Worm (Caenorhabditis elegans) whole organism, L4/young adult: ENCODE data around the gene gtl-2.
"Not testable (repeated sequence)": the region's sequence is repeated elsewhere in the genome, so short reads cannot be mapped to it uniquely, and the experiment has no call there.

Experiments used
- W03F9.2 ChIP-seq: fragments of 150-350 bp; optimal IDR thresholded peaks from 2 replicates; lab custom pipeline; 2014; ENCODE audit warnings: missing biosample characterization, missing genetic modification characterization
- dao-5 ChIP-seq: sonication (generic microtip); optimal IDR thresholded peaks from 2 replicates; lab custom pipeline; 2016; ENCODE audit warnings: missing genotype, missing genetic modification characterization, moderate library complexity, missing compliant biosample characterization
- him-1 ChIP-seq: sonication (generic microtip); optimal IDR thresholded peaks from 2 replicates; lab custom pipeline; 2016; ENCODE audit warnings: missing genotype, missing genetic modification reagents, missing genetic modification characterization, missing compliant biosample characterization

gtl-2 gene

DNA sequence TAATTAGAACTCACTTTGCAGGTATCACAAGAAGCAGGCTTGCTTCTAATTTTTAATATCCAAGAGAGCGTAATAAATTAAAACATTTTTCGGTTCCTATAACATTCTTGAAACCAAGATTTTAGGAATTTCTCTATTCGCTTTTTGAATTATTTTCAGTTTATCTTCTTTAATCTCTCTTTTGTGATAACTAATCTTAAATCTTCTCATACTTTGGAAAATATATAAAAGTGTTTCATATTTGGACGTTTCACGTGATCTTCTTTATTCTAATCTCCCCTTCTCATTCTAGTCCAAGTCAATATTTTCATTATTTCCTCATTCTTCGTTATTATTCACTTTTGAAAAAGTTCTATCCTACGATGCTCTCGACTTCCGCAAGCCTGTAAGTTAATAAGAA, 11.7 kb upstream of the gtl-2 start, which contains the start of gene F54D1.1:
TSS of gene F54D1.1 (plus strand) at position 301 of the 400 bp plus-strand sequence.
- TF ChIP-seq him-1 (tag; lab: Kevin White, UChicago) (no peak), W03F9.2 (tag; lab: Kevin White, UChicago) (no peak), dao-5 (no peak)

DNA sequence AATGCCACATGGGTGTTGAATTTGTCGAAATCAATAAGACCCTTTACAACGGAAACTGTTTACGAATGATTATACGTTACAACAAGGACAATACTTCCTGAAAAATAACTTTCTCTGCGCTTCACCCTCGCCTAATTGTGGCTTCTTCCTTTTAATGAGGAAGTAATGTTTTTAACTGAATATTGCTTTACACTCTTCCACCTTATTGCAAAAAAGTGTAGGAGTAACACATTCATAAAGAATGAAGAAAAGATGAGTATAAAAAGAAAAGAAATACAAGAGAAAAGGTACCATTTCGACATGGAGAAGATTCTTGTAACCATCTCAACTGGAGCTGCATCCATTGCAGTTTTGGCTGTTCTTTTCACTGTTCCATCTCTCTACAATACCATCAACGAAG, 10.2 kb upstream of the gtl-2 start, which contains the start of gene col-126:
TSS of gene col-126 (plus strand) at position 301 of the 400 bp plus-strand sequence.
- TF ChIP-seq him-1 (tag; lab: Kevin White, UChicago); W03F9.2 (tag; lab: Kevin White, UChicago); dao-5: not testable (repeated sequence)

DNA sequence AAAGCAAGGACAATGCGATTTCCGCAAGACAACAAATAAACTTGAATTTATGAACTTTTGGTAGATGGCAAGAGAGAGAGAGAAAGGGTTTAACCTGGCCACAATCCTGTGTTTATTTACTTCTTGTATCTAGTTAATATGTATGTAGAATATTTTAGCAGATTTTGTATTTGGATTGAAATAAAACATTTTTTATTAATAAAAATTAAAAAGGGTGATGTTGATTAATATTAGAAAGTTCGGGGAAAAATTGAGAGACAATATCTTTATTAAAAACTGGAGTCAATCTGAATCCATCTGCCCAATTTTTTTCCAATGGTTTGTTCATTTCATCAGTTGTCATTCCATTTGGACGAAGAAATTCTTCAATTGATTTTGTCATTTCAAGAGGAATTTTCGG, 7.2 kb upstream of the gtl-2 start, which contains the start of gene col-127:
TSS of gene col-127 (minus strand) at position 101 of the 400 bp plus-strand sequence.
- TF ChIP-seq W03F9.2 (tag; lab: Kevin White, UChicago), result no peak
- no peak for TF ChIP-seq dao-5
- no peak for TF ChIP-seq him-1 (tag; lab: Kevin White, UChicago)

DNA sequence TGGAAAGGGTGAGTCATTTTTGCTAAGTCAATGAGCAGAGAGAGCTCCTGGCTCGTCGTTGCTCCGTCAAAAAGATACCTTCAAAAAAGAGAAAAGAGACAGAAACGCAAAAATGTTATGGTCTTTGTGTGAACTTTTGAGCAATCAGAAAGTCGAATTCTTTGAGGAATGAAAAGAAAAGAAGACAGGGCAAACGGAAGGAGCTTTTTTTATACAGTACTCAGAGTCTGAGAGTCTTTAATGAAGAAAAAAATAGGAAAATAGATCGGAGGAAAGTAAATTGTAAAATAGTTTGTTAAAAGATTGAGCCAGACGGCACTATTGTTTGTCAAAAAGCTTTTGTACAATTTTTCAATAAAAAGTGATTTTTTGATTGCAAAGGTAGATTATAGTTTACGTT, 3.8 kb upstream of the gtl-2 start:
- TF ChIP-seq him-1 (tag; lab: Kevin White, UChicago) (no peak), W03F9.2 (tag; lab: Kevin White, UChicago) (no peak), dao-5 (no peak)

DNA sequence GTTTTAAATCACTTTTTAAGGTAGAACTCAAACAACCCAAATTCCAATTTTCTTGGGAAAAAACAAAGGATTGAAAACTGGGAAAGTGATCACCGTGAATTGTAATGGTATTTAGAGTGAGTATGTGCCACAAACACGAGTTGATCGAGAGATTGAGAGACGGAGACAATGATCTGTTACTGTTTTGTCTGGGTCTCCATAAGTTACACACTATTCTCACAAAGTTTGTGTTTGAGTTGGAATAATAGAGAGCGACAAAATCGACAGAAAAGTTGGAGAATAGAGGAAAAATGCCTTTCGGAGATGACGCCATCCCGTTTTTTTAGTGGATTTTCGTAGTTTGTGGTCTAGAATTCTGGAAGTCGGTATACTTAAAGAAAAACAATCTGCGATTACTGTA, 2.0 kb upstream of the gtl-2 start, which contains the start of gene nhr-7:
TSS of gene nhr-7 (minus strand) at position 101 of the 400 bp plus-strand sequence.
- TF ChIP-seq him-1 (tag; lab: Kevin White, UChicago), result no peak
- TF ChIP-seq dao-5, result no peak
- TF ChIP-seq W03F9.2 (tag; lab: Kevin White, UChicago), result no peak

DNA sequence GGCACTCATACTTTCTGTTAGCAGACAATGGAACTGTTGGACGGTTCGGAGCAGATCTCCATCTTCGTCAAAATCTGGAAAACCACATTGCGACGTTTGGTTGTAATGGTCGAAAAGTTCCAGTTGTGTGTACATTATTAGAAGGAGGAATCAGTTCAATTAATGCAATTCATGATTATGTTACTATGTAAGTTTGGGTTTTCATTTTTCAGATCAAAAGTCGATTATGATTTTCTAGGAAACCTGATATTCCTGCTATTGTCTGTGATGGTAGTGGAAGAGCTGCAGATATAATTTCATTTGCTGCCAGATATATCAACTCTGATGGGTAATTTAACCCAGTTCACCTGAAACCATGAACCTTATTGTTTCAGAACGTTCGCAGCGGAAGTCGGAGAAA, 2.8 kb downstream of the gtl-2 start:
- TF ChIP-seq him-1 (tag; lab: Kevin White, UChicago), result no peak
- no peak for TF ChIP-seq dao-5
- TF ChIP-seq W03F9.2 (tag; lab: Kevin White, UChicago), result no peak

DNA sequence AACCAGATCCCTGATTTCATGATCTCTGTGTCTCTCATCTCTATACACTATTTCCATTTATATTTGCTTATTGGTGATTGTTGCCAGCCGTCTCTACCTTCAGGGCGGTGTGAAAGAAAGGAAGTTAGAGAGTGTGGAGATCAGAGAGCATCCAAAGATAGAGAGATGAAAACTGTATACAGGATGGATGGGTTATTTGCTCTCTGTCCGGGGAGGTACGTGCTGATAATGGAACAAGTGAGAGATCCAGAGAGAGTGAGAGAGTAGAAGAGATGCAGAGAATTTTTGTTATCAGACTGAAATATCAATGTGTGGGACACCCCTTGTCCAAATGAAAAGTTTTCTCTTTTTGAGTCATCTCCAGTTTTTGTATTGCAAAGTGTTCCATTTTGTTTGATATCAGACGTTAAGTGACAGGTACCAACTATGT, 10.9 kb downstream of the gtl-2 start:
- TF ChIP-seq W03F9.2 (tag; lab: Kevin White, UChicago) (no peak), him-1 (tag; lab: Kevin White, UChicago) (no peak), dao-5 (no peak)

DNA sequence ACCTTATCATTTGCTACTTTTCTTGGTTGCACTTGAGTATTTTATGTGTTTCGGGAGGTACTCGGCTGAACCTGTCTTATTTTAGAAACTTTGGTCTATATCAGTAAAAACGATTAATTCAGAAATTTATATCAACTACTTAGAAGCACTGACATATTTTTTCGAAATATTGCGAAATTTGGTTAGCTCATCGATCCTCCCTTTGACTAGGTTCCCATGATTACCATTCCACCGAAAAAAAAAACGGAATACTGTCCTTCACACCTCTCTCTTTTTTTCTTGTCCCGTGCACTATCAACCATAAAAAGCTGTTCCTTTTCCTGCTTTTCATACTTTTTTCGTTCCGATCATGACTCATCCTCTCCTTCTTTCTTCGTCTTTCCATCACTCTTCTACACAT, 12.0 kb downstream of the gtl-2 start:
- no peak for TF ChIP-seq dao-5
- TF ChIP-seq him-1 (tag; lab: Kevin White, UChicago), result no peak
- no peak for TF ChIP-seq W03F9.2 (tag; lab: Kevin White, UChicago)

DNA sequence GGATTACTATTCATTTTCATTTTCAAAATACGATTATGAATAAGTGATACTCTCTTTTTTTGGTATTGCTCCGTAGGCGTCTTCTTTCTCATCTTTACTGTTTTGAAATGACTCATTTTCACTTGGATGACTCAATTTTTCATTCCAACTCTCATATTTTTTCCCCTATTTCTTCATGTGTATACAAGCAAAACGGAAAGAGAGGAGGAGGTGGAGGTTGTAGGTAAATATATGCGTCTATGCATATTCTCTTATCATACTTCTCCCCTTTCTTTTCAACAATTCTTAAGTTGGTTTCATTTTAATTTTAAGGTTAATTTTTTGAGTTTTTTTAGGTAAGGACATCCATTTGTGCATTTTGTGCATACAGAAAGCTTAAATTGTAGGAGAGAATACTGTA, 12.9 kb downstream of the gtl-2 start:
- TF ChIP-seq W03F9.2 (tag; lab: Kevin White, UChicago), result no peak
- TF ChIP-seq him-1 (tag; lab: Kevin White, UChicago), result no peak
- TF ChIP-seq dao-5, result no peak

DNA sequence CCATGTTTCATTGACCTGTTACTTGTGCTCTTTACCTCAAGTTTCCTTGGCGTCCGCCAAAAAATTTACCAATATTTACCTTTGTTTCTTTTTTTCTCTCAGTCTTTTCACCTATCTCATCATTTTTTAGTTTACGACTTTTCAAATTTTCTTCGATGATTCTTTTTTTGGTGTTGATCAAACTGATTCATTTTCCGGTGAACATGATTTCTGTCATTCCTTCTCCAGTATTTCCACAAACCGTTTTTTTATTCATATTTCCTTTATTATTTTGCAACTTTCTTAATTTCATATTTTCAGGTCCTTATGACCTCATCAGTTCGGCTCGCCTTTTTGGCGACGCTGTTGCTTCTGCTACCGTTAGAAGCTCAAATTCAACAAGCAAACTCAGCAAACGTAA, 14.3 kb downstream of the gtl-2 start, which contains the start of gene F54D1.6:
TSS of gene F54D1.6 (plus strand) at position 301 of the 400 bp plus-strand sequence.
- TF ChIP-seq W03F9.2 (tag; lab: Kevin White, UChicago) (no peak), him-1 (tag; lab: Kevin White, UChicago) (no peak), dao-5 (no peak)

DNA sequence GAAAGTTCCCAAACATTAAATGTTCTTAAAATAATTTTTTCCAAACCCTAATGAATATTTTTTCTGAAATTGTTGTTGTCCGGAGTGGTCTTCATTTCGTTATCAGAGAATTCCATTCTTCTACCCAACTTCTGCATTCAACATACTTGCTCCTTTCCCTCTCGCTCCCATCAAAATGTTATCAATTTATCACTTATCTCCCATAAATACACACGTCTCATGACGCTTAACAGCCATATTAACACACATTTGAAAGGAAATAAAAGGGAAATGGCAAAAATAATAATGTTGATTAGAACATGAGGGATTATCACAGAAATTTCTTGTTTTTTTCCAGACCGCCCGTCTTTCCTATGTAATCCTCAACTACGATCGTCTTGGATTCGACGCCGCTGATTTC, 15.7 kb downstream of the gtl-2 start:
- TF ChIP-seq him-1 (tag; lab: Kevin White, UChicago) (no peak), W03F9.2 (tag; lab: Kevin White, UChicago) (no peak), dao-5 (no peak)

DNA sequence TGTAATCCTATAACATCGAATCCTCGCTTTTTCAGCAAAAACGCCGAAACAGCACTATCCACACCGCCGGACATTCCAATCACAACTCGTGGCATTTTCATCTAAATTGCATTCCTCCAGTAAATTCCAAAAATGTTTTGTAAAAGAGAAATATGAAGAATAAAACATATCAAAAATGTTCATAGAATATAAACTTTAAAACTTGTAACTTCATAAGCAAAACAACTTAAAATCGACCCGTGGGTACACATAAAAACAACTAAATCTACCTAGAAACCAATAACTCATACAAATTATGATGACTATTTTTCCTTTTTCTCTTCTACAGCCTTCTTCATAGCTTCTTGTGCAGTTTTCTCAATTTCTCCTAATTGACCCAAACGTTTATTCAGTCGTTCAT, 23.5 kb downstream of the gtl-2 start, which contains the start of gene mttu-1:
TSS of gene mttu-1 (minus strand) at position 101 of the 400 bp plus-strand sequence.
- no peak for TF ChIP-seq W03F9.2 (tag; lab: Kevin White, UChicago)
- TF ChIP-seq him-1 (tag; lab: Kevin White, UChicago), result no peak
- TF ChIP-seq dao-5, result no peak

DNA sequence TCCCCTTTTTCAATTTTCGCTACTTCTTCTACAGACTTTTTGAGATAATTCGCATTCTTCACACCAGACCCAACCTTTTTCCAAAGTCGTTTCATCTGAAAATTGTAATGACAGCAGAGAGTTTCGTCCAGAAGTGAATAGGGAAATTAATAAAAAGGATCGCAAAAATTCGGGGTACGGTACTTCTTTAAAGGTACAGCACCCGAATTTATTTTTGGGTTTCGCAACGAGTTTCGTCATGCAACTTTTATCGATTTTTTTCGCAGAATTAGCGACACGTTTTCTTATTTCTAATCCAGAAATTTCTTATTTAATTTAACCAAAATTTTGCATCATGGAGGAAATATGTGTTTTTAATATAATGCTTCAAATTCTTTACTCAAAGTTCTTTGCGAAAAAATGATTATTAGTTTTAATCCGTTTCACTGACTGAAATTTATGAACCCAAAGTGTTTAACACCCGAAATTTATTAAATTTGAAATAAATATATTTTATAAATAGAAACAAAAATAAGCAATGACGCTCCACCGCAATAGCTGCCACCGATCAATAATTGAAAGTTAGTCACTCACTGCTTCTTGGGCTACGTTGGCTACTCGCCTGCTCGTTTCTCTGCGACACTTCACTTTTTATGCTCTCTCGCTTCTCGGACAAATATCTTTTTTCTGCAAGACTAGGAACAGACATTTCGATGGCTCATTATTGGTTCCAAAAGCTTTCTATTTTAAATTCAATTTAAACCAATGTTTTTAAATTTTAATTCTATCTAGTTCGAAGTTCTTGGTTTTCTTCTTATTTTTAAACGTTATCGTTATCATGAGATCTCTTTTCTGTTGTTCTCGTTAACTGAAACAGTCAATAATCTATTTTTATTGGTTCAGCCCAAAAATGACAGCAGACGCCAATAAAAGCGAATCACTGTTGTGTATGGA, 25.2 kb downstream of the gtl-2 start, which contains the start of the genes B0035.15 and dnj-1:
TSS of gene B0035.15 (minus strand) at position 99 of the 933 bp plus-strand sequence.
TSS of gene dnj-1 (plus strand) at position 883 of the 933 bp plus-strand sequence.
- TF ChIP-seq W03F9.2 (tag; lab: Kevin White, UChicago) (no peak), dao-5 (no peak), him-1 (tag; lab: Kevin White, UChicago) (no peak)

DNA sequence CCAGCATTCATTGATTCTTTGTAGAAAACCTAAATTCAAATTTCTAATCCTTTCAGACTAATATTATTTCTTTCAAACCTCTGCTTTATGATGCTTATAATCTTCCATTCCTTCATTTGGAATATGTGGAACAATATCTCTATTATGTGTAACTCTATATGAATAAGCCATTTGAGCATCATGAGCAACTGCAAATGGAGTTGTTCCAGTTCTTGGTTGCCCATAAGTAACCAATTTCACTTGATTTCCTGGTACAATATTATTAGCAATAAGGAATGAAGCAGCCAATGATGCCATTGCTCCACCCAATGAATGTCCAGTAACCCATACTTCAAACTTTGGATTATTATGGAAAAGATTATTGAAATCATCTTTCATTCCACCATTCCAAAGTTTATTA, 31.7 kb downstream of the gtl-2 start:
- no peak for TF ChIP-seq him-1 (tag; lab: Kevin White, UChicago)
